Worm (Caenorhabditis elegans) whole organism, L3 larva: ENCODE data around the gene ZK353.2.

ENCODE experiments used
- ZK546.5 ChIP-seq: sonication (generic microtip); optimal IDR thresholded peaks from 2 replicates; lab custom pipeline; 2017; ENCODE audit warnings: missing biosample characterization, missing genetic modification characterization
- aly-2 ChIP-seq: fragments of 150-350 bp; optimal IDR thresholded peaks from 2 replicates; lab custom pipeline; 2014; ENCODE audit warnings: missing biosample characterization, missing genetic modification characterization
- daf-12 ChIP-seq: fragments of 150-350 bp; optimal IDR thresholded peaks from 2 replicates; lab custom pipeline; 2014; ENCODE audit warnings: missing biosample characterization, missing genetic modification reagents, missing genetic modification characterization
- nhr-28 ChIP-seq: fragments of 150-350 bp; optimal IDR thresholded peaks from 2 replicates; lab custom pipeline; 2014; ENCODE audit warnings: missing biosample characterization, missing genetic modification characterization

- TF ChIP-seq ZK546.5 (tag; lab: Kevin White, UChicago) (no peak), nhr-28 (tag; lab: Kevin White, UChicago) (no peak), aly-2 (tag; lab: Kevin White, UChicago) (no peak), daf-12 (tag; lab: Kevin White, UChicago) (no peak)
These were observed 30.5 kb downstream of the ZK353.2 start, which contains the start of gene ZK1236.1 for ce11 chrIII:8429035-8429434.
